Fruit fly (Drosophila melanogaster) whole organism, wandering third instar larva: ENCODE data around the gene Atet.

ENCODE experiments used
- Abd-B ChIP-seq: fragments of >200 bp; optimal IDR thresholded peaks from 2 replicates; lab custom pipeline; 2017; ENCODE audit warnings: missing biosample characterization, missing genetic modification characterization
- CG32264 ChIP-seq: fragments of 200-800 bp; sonication (Bioruptor generic); optimal IDR thresholded peaks from 2 replicates; lab custom pipeline; 2016; ENCODE audit warnings: missing biosample characterization, missing genetic modification characterization
- CG9705 ChIP-seq: fragments of 200-800 bp; sonication (Bioruptor generic); optimal IDR thresholded peaks from 2 replicates; lab custom pipeline; 2018; ENCODE audit warnings: missing biosample characterization, mild to moderate bottlenecking, missing genetic modification characterization
- CrebA ChIP-seq: fragments of 200-800 bp; sonication (Bioruptor generic); optimal IDR thresholded peaks from 2 replicates; lab custom pipeline; 2016; ENCODE audit warnings: missing biosample characterization, mild to moderate bottlenecking, missing genetic modification characterization, borderline replicate concordance
- Dfd ChIP-seq: fragments of >200 bp; optimal IDR thresholded peaks from 2 replicates; lab custom pipeline; 2017; ENCODE audit warnings: missing biosample characterization, missing genetic modification characterization
- Dif ChIP-seq: fragments of 200-275, 200-300 bp; sonication (Bioruptor generic); optimal IDR thresholded peaks from 2 replicates; lab custom pipeline; 2018; ENCODE audit warnings: missing biosample characterization, missing genetic modification characterization; ENCODE audit not compliant: partially characterized antibody
- GATAd ChIP-seq: sonication (Bioruptor generic); optimal IDR thresholded peaks from 2 replicates; lab custom pipeline; 2016; ENCODE audit warnings: missing biosample characterization, missing genetic modification characterization
- HLH106 ChIP-seq: fragments of 200-800 bp; optimal IDR thresholded peaks from 3 replicates; lab custom pipeline; 2019; ENCODE audit warnings: missing biosample characterization, mild to moderate bottlenecking, missing genetic modification characterization, moderate library complexity
- Hnf4 ChIP-seq: fragments of 200-800 bp; sonication (Bioruptor generic); optimal IDR thresholded peaks from 2 replicates; lab custom pipeline; 2016; ENCODE audit warnings: missing biosample characterization, mild to moderate bottlenecking, missing genetic modification characterization
- Hr78 ChIP-seq: fragments of >200 bp; optimal IDR thresholded peaks from 2 replicates; lab custom pipeline; 2017; ENCODE audit warnings: missing biosample characterization, missing genetic modification characterization
- Hr83 ChIP-seq: fragments of 200-300 bp; sonication (Bioruptor generic); optimal IDR thresholded peaks from 2 replicates; lab custom pipeline; 2016; ENCODE audit warnings: missing biosample characterization, mild to moderate bottlenecking, missing genetic modification characterization, moderate library complexity; ENCODE audit not compliant: poor library complexity, severe bottlenecking
- Jra ChIP-seq: sonication (Bioruptor generic); optimal IDR thresholded peaks from 2 replicates; lab custom pipeline; 2016; ENCODE audit warnings: missing biosample characterization, missing genetic modification characterization
- Mio ChIP-seq: sonication (Bioruptor generic); optimal IDR thresholded peaks from 2 replicates; lab custom pipeline; 2016; ENCODE audit warnings: missing biosample characterization, missing genetic modification characterization
- Myc ChIP-seq: fragments of >200 bp; optimal IDR thresholded peaks from 2 replicates; lab custom pipeline; 2017
- N ChIP-seq: fragments of >200 bp; optimal IDR thresholded peaks from 2 replicates; lab custom pipeline; 2018; ENCODE audit warnings: missing biosample characterization, missing external identifiers, missing genetic modification characterization
- OdsH ChIP-seq: fragments of 200-800 bp; sonication (Bioruptor generic); optimal IDR thresholded peaks from 2 replicates; lab custom pipeline; 2016; ENCODE audit warnings: missing biosample characterization, mild to moderate bottlenecking, missing genetic modification characterization
- Rel ChIP-seq, 2 experiments: fragments of 200-800 bp; sonication (Bioruptor generic) in 1 of 2; optimal IDR thresholded peaks; 2 replicates in 1 of 2; 3 replicates in 1 of 2; lab custom pipeline; 2016 to 2019; ENCODE audit warnings: mild to moderate bottlenecking in 2 of 2, missing biosample characterization in 2 of 2, missing genetic modification characterization in 2 of 2, moderate library complexity in 1 of 2
- Sp1 ChIP-seq: fragments of 200-800 bp; sonication (Bioruptor generic); optimal IDR thresholded peaks from 3 replicates; lab custom pipeline; 2019; ENCODE audit warnings: missing biosample characterization, mild to moderate bottlenecking, missing genetic modification characterization, moderate library complexity
- Vsx2 ChIP-seq: fragments of 200-300, 225-300 bp; sonication (Bioruptor generic); optimal IDR thresholded peaks from 2 replicates; lab custom pipeline; 2018; ENCODE audit warnings: missing biosample characterization, missing genetic modification characterization; ENCODE audit not compliant: partially characterized antibody
- br ChIP-seq: fragments of 200-800 bp; sonication (Bioruptor generic); optimal IDR thresholded peaks from 2 replicates; lab custom pipeline; 2016; ENCODE audit warnings: missing biosample characterization, missing genetic modification characterization
- brk ChIP-seq: fragments of 200-800 bp; sonication (Bioruptor generic); optimal IDR thresholded peaks from 2 replicates; lab custom pipeline; 2016; ENCODE audit warnings: missing biosample characterization, mild to moderate bottlenecking, missing genetic modification characterization
- dl ChIP-seq, 2 experiments: fragments of 175-275, 200-275 bp in 1 of 2; fragments of 200-275 bp in 1 of 2; sonication (Bioruptor generic); optimal IDR thresholded peaks; lab custom pipeline; 2018; ENCODE audit warnings: mild to moderate bottlenecking in 2 of 2, missing biosample characterization in 2 of 2, missing genetic modification characterization in 2 of 2, moderate library complexity in 2 of 2; ENCODE audit not compliant: partially characterized antibody in 2 of 2, insufficient read depth in 1 of 2
- dmrt93B ChIP-seq: fragments of 200-800 bp; sonication (Bioruptor generic); optimal IDR thresholded peaks from 2 replicates; lab custom pipeline; 2018; ENCODE audit warnings: missing biosample characterization, mild to moderate bottlenecking, missing genetic modification characterization
- dsf ChIP-seq: sonication (Bioruptor generic); optimal IDR thresholded peaks from 2 replicates; lab custom pipeline; 2016; ENCODE audit warnings: missing biosample characterization, missing genetic modification characterization, borderline replicate concordance
- ey ChIP-seq: fragments of 200-800 bp; sonication (Bioruptor generic); optimal IDR thresholded peaks from 2 replicates; lab custom pipeline; 2016; ENCODE audit warnings: missing biosample characterization, missing genetic modification characterization
- foxo ChIP-seq, 2 experiments: fragments of 200-800 bp; sonication (Bioruptor generic); optimal IDR thresholded peaks; 2 replicates in 1 of 2; 3 replicates in 1 of 2; lab custom pipeline; 2016 to 2017; ENCODE audit warnings: missing biosample characterization in 2 of 2, missing genetic modification characterization in 2 of 2
- fru ChIP-seq: fragments of 200-800 bp; sonication (Bioruptor generic); optimal IDR thresholded peaks from 3 replicates; lab custom pipeline; 2016; ENCODE audit warnings: missing biosample characterization, mild to moderate bottlenecking, missing genetic modification characterization
- h ChIP-seq: fragments of 200-800 bp; sonication (Bioruptor generic); optimal IDR thresholded peaks from 3 replicates; lab custom pipeline; 2016; ENCODE audit warnings: missing biosample characterization, mild to moderate bottlenecking, missing genetic modification characterization
- jim ChIP-seq: fragments of 175-275, 200-325 bp; sonication (Bioruptor generic); optimal IDR thresholded peaks from 2 replicates; lab custom pipeline; 2016; ENCODE audit warnings: missing biosample characterization, mild to moderate bottlenecking, missing genetic modification characterization
- lola ChIP-seq: fragments of >200 bp; optimal IDR thresholded peaks from 2 replicates; lab custom pipeline; 2017; ENCODE audit warnings: missing biosample characterization, missing genetic modification characterization
- pan ChIP-seq: fragments of >200 bp; optimal IDR thresholded peaks from 2 replicates; lab custom pipeline; 2017
- psq ChIP-seq: fragments of 200-800 bp; sonication (Bioruptor generic); optimal IDR thresholded peaks from 3 replicates; lab custom pipeline; 2017; ENCODE audit warnings: missing biosample characterization, mild to moderate bottlenecking, missing genetic modification characterization, moderate library complexity
- rgr ChIP-seq: fragments of 200-800 bp; sonication (Bioruptor generic); optimal IDR thresholded peaks from 3 replicates; lab custom pipeline; 2016; ENCODE audit warnings: missing biosample characterization, mild to moderate bottlenecking, missing genetic modification characterization
- sage ChIP-seq: fragments of 200-800 bp; sonication (Bioruptor generic); optimal IDR thresholded peaks from 2 replicates; lab custom pipeline; 2016; ENCODE audit warnings: missing biosample characterization, mild to moderate bottlenecking, missing genetic modification characterization
- sv ChIP-seq: fragments of 200-800 bp; sonication (Bioruptor generic); optimal IDR thresholded peaks from 3 replicates; lab custom pipeline; 2016; ENCODE audit warnings: missing biosample characterization, missing genetic modification characterization
- tai ChIP-seq: sonication (Bioruptor generic); optimal IDR thresholded peaks from 2 replicates; lab custom pipeline; 2016; ENCODE audit warnings: missing biosample characterization, missing genetic modification characterization
- usp ChIP-seq: fragments of >200 bp; optimal IDR thresholded peaks from 2 replicates; lab custom pipeline; 2017; ENCODE audit warnings: missing biosample characterization, missing genetic modification characterization
- woc ChIP-seq: sonication (Bioruptor generic); optimal IDR thresholded peaks from 2 replicates; lab custom pipeline; 2016; ENCODE audit warnings: missing biosample characterization, mild to moderate bottlenecking, missing genetic modification characterization

Atet gene

DNA sequence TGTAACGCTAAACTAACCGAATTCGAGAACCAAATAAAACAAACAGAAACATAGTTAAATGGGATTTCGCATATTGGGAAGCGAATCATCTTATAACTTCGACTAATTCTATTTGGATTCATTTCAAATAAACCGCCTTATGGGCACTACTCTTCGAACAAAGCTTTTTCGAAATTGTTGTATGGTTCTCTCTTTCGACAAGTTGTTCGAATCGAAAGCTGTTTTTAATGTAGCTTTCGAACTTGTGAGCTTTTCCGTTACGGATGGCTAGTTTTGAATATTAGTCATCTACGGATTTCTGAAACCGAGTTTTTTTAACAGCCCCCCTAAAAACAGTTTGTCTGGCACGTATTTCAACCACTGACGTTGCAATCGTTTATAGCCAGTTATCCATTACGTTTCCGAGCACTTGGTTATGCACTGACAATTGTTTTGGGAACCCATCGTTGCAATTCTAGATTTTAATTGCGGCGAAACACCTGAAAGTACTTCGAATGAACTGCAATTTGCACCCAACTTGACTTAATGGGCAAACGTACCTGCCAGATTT lies 1.9 kb upstream of the Atet start:
- peak; percentile 40 for TF ChIP-seq Myc (lab: Kevin White, UChicago)
- TF ChIP-seq dmrt93B (GFP tag; lab: Kevin White, UChicago) = no peak

DNA sequence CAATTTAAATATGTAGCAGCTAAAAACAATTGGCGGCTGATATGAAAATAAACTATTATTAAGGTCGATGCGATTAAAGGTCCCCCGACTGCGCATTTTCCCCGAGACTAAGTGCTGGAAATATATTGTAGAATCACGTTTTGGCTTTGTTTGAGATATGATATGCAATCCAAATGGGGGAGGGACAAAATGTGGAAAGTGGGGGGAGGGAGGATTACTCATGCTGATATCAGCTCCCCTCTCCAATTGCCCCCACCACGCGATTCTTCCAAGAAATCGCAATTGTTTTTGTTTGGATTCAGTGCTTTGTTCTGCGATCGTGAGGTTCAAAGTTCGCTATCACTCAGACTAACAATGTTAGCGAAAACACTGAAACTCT lies 1.1 kb upstream of the Atet start:
- TF ChIP-seq rgr (GFP tag; lab: Kevin White, UChicago) (no peak), Jra (GFP tag; lab: Kevin White, UChicago) (peak; percentile 47), CrebA (no peak), sage (no peak), foxo (GFP tag; optimal IDR thresholded peaks at IDR 0.05; lab: Kevin White, UChicago) (no peak), Abd-B (no peak)

DNA sequence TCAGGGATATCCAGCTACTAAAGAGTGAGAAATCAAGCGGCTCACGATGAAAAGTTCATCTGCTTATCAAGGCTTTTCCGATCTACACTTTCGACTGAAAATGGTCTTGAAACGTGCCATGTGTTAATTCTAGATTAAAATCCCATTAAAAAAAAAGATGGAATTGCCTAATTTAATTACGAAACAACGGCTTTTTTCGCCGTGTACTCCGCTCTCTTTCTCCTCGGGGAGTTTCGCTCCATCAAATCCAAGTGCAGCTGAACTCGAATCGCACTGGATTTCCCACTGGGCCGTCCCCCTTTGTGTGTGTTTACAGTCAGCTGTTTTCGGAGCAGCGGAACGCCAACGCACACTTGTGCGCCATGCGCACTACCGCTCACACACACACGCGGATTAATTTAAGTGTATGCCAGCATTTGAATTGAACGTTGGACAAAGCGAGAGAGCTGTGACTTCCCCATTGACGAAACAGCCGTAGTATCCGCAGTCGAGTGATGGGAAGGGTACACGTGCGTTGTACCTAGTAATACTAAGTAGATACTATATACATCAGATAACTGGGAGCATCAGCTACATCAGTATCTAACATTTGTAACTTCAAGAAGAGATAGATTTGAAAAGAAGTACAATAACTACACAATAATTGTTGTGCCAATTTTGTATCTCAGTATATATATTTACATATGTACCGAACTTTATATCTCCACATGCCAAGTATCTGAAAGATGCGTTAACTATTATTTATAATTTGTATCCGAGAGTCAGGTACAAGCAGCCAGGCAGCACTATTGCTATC lies 553 bp upstream of the Atet start:
- peak; percentile 5 for TF ChIP-seq Mio (GFP tag; lab: Kevin White, UChicago)
- TF ChIP-seq woc (GFP tag; lab: Kevin White, UChicago) = peak; percentile 94
- peak; percentile 65 for TF ChIP-seq OdsH
- TF ChIP-seq N = peak; percentile 55
- TF ChIP-seq usp = no peak
- TF ChIP-seq Dif (GFP tag; lab: Kevin White, UChicago) = peak; percentile 6
- peak; percentile 62 for TF ChIP-seq Sp1 (GFP tag; lab: Kevin White, UChicago)
- no peak for TF ChIP-seq dsf (GFP tag; lab: Kevin White, UChicago)
- no peak for TF ChIP-seq tai (GFP tag; lab: Kevin White, UChicago)
- peak; percentile 73 for TF ChIP-seq dmrt93B (GFP tag; lab: Kevin White, UChicago)
- peak; percentile 69 for TF ChIP-seq CG32264 (GFP tag; lab: Kevin White, UChicago)
- TF ChIP-seq foxo (GFP tag; optimal IDR thresholded peaks at IDR 0.05; lab: Kevin White, UChicago) = peak; percentile 50 to 82
- TF ChIP-seq sage = peak; percentile 47
- peak; percentile 86 for TF ChIP-seq HLH106 (tag; lab: Kevin White, UChicago)
- TF ChIP-seq Abd-B = no peak
- TF ChIP-seq Vsx2 = no peak
- peak; percentile 72 for TF ChIP-seq psq
- no peak for TF ChIP-seq jim (GFP tag; lab: Kevin White, UChicago)
- TF ChIP-seq Hr83 (GFP tag; lab: Kevin White, UChicago) = peak; percentile 91
- peak; percentile 95 for TF ChIP-seq Myc (lab: Kevin White, UChicago)
- TF ChIP-seq Jra (GFP tag; lab: Kevin White, UChicago) = peak; percentile 34
- TF ChIP-seq sv (GFP tag; lab: Kevin White, UChicago) = peak; percentile 4
- TF ChIP-seq CG9705 (GFP tag; lab: Kevin White, UChicago) = peak; percentile 59
- peak; percentile 91 for TF ChIP-seq Hnf4
- no peak for TF ChIP-seq lola (GFP tag; lab: Kevin White, UChicago)
- TF ChIP-seq h = peak; percentile 90
- TF ChIP-seq GATAd (GFP tag; lab: Kevin White, UChicago) = no peak
- TF ChIP-seq fru = peak; percentile 86
- TF ChIP-seq Rel (GFP tag; optimal IDR thresholded peaks at IDR 0.05; lab: Kevin White, UChicago) = peak; percentile 5
- TF ChIP-seq Rel (tag; optimal IDR thresholded peaks at IDR 0.05; lab: Kevin White, UChicago) = peak; percentile 95
- TF ChIP-seq brk (GFP tag; lab: Kevin White, UChicago) = peak; percentile 71
- no peak for TF ChIP-seq pan (lab: Kevin White, UChicago)
- TF ChIP-seq rgr (GFP tag; lab: Kevin White, UChicago) = peak; percentile 91
- TF ChIP-seq CrebA = no peak
- no peak for TF ChIP-seq Dfd (GFP tag; lab: Kevin White, UChicago)
- TF ChIP-seq Hr78 (GFP tag; lab: Kevin White, UChicago) = no peak
- peak in 1 of 2 experiments; percentile 57 for TF ChIP-seq dl (GFP tag; optimal IDR thresholded peaks at IDR 0.05; lab: Kevin White, UChicago; ENCODE audit: insufficient read depth in 1 of 2, partially characterized antibody in 2 of 2)
- TF ChIP-seq br (GFP tag; lab: Kevin White, UChicago) = peak; percentile 64
- peak; percentile 83 for TF ChIP-seq ey (GFP tag; lab: Kevin White, UChicago)
